Fruit fly (Drosophila melanogaster): Measurements from ENCODE around the gene CG12480.

- TF ChIP-seq CG8478 (optimal IDR thresholded peaks at IDR 0.05), result no peak
- no peak for TF ChIP-seq CTCF (optimal IDR thresholded peaks at IDR 0.05)
Measured at dm6 chrX:14169068-14169642, at the start of gene CG12480.

All from S2 (cell line).